Worm (Caenorhabditis elegans) whole organism, mixed stage, embryonic: Measurements from ENCODE around the gene sri-47.

Experiments
- blmp-1 ChIP-seq: fragments of 150-350 bp; optimal IDR thresholded peaks from 2 replicates; lab custom pipeline; 2014; ENCODE audit warnings: missing biosample characterization, missing genetic modification characterization
- ceh-39 ChIP-seq: fragments of 150-350 bp; optimal IDR thresholded peaks from 2 replicates; lab custom pipeline; 2014; ENCODE audit warnings: missing biosample characterization, missing genetic modification characterization
- ceh-83 ChIP-seq: fragments of 200-800 bp; sonication (Bioruptor generic); optimal IDR thresholded peaks from 2 replicates; lab custom pipeline; 2018; ENCODE audit warnings: mild to moderate bottlenecking, missing genetic modification characterization, missing compliant biosample characterization
- elt-3 ChIP-seq: fragments of 150-350 bp; optimal IDR thresholded peaks from 2 replicates; lab custom pipeline; 2014; ENCODE audit warnings: missing biosample characterization, missing genetic modification characterization
- mls-2 ChIP-seq: sonication (generic microtip); optimal IDR thresholded peaks from 2 replicates; lab custom pipeline; 2016; ENCODE audit warnings: mild to moderate bottlenecking, missing genetic modification characterization, moderate library complexity, missing compliant biosample characterization
- nhr-237 ChIP-seq: fragments of 150-350 bp; optimal IDR thresholded peaks from 2 replicates; lab custom pipeline; 2014; ENCODE audit warnings: missing biosample characterization, missing genetic modification characterization
- nhr-76 ChIP-seq: sonication (generic microtip); optimal IDR thresholded peaks from 2 replicates; lab custom pipeline; 2017; ENCODE audit warnings: missing biosample characterization, missing genetic modification characterization
- pha-4 ChIP-seq: fragments of 150-350 bp; optimal IDR thresholded peaks from 2 replicates; lab custom pipeline; 2018; ENCODE audit warnings: missing biosample characterization, missing genetic modification reagents, missing genetic modification characterization
- sptf-1 ChIP-seq: sonication (generic microtip); optimal IDR thresholded peaks from 2 replicates; lab custom pipeline; 2017; ENCODE audit warnings: mild to moderate bottlenecking, missing genetic modification characterization, moderate library complexity, missing compliant biosample characterization
- unc-62 ChIP-seq: fragments of 150-350 bp; optimal IDR thresholded peaks from 2 replicates; lab custom pipeline; 2014; ENCODE audit warnings: missing biosample characterization, missing genetic modification reagents, missing genetic modification characterization
- ztf-11 ChIP-seq: fragments of 150-350 bp; optimal IDR thresholded peaks from 2 replicates; lab custom pipeline; 2014; ENCODE audit warnings: missing biosample characterization, missing genetic modification characterization

ce11 chrII:2629270-2629669, 27.4 kb upstream of the sri-47 start, which contains the start of gene sri-37:
- no peak for TF ChIP-seq pha-4 (tag; lab: Kevin White, UChicago)
- no peak for TF ChIP-seq sptf-1
- TF ChIP-seq blmp-1 (tag; lab: Kevin White, UChicago) = no peak
- TF ChIP-seq ztf-11 (tag; lab: Kevin White, UChicago) = no peak
- no peak for TF ChIP-seq elt-3 (tag; lab: Kevin White, UChicago)
- TF ChIP-seq nhr-76 (tag; lab: Kevin White, UChicago) = no peak
- no peak for TF ChIP-seq mls-2
- TF ChIP-seq unc-62 (GFP tag; lab: Kevin White, UChicago) = no peak
- TF ChIP-seq nhr-237 (tag; lab: Kevin White, UChicago) = no peak
- TF ChIP-seq ceh-39 (tag; lab: Kevin White, UChicago) = no peak
- TF ChIP-seq ceh-83 (GFP tag; lab: Kevin White, UChicago) = no peak
